Worm (Caenorhabditis elegans): ENCODE measurements around the gene K01B6.3.

- no peak for TF ChIP-seq nfya-1 (tag; optimal IDR thresholded peaks at IDR 0.05)
- TF ChIP-seq ceh-24 (tag; optimal IDR thresholded peaks at IDR 0.05): no peak
- no peak for TF ChIP-seq pag-3 (tag; optimal IDR thresholded peaks at IDR 0.05; ENCODE audit: borderline replicate concordance)
- no peak for TF ChIP-seq rnt-1 (tag; optimal IDR thresholded peaks at IDR 0.05)
- TF ChIP-seq T23F11.4 (GFP tag; optimal IDR thresholded peaks at IDR 0.05): no peak
- no peak for TF ChIP-seq ceh-19 (GFP tag; optimal IDR thresholded peaks at IDR 0.05)
- TF ChIP-seq ceh-22 (tag; optimal IDR thresholded peaks at IDR 0.05): no peak
- TF ChIP-seq fkh-10 (GFP tag; optimal IDR thresholded peaks at IDR 0.05): no peak
- TF ChIP-seq lin-11 (tag; optimal IDR thresholded peaks at IDR 0.05): no peak
- TF ChIP-seq pat-9 (tag; optimal IDR thresholded peaks at IDR 0.05): no peak
- no peak for TF ChIP-seq unc-86 (tag; optimal IDR thresholded peaks at IDR 0.05)
- no peak for TF ChIP-seq fkh-6 (tag; optimal IDR thresholded peaks at IDR 0.05)
Observed at ce11 chrIII:9309840-9310239, 9.8 kb downstream of the K01B6.3 start.
